Worm (Caenorhabditis elegans): ENCODE measurements around the gene Y81G3A.1.
"Not testable (repeated sequence)": the region's sequence is repeated elsewhere in the genome, so short reads cannot be mapped to it uniquely, and the experiment has no call there.

Y81G3A.1 gene

ce11 chrII:13096345-13096744, 12.6 kb upstream of the Y81G3A.1 start:
- TF ChIP-seq pes-1 (GFP tag; IDR thresholded peaks at IDR 0.05) (no peak), F13C5.2 (tag; optimal IDR thresholded peaks at IDR 0.05) (no peak), ceh-13 (GFP tag; optimal IDR thresholded peaks at IDR 0.05) (no peak), tbx-37 (GFP tag; conservative IDR thresholded peaks at IDR 0.05) (no peak), ceh-36 (tag; optimal IDR thresholded peaks at IDR 0.05) (no peak), ets-7 (tag; optimal IDR thresholded peaks at IDR 0.05) (no peak), hnd-1 (tag; optimal IDR thresholded peaks at IDR 0.05) (no peak), sea-1 (GFP tag; conservative IDR thresholded peaks at IDR 0.05) (no peak), tbx-11 (GFP tag; IDR thresholded peaks at IDR 0.05) (no peak), ama-1 (optimal IDR thresholded peaks at IDR 0.05) (no peak), hmbx-1 (tag; optimal IDR thresholded peaks at IDR 0.05) (no peak), hmg-4 (GFP tag; optimal IDR thresholded peaks at IDR 0.05) (no peak)

ce11 chrII:13091857-13092256, 8.1 kb upstream of the Y81G3A.1 start:
- TF ChIP-seq ceh-36 (tag; optimal IDR thresholded peaks at IDR 0.05), result no peak
- TF ChIP-seq scrt-1 (GFP tag; IDR thresholded peaks at IDR 0.05), result no peak
- no peak for TF ChIP-seq hmg-4 (GFP tag; optimal IDR thresholded peaks at IDR 0.05)
- no peak for TF ChIP-seq hnd-1 (tag; optimal IDR thresholded peaks at IDR 0.05)
- TF ChIP-seq tbx-11 (GFP tag; IDR thresholded peaks at IDR 0.05), result no peak
- TF ChIP-seq pes-1 (GFP tag; IDR thresholded peaks at IDR 0.05), result no peak
- TF ChIP-seq sea-1 (GFP tag; conservative IDR thresholded peaks at IDR 0.05), result no peak
- TF ChIP-seq ceh-13 (GFP tag; optimal IDR thresholded peaks at IDR 0.05), result no peak
- TF ChIP-seq hmbx-1 (tag; optimal IDR thresholded peaks at IDR 0.05), result no peak
- TF ChIP-seq ets-7 (tag; optimal IDR thresholded peaks at IDR 0.05), result no peak
- TF ChIP-seq aly-1 (tag; optimal IDR thresholded peaks at IDR 0.05), result no peak
- no peak for TF ChIP-seq flt-1 (GFP tag; IDR thresholded peaks at IDR 0.05)
- no peak for TF ChIP-seq tbx-37 (GFP tag; conservative IDR thresholded peaks at IDR 0.05)
- no peak for TF ChIP-seq F13C5.2 (tag; optimal IDR thresholded peaks at IDR 0.05)
- no peak for TF ChIP-seq B0310.2 (tag; optimal IDR thresholded peaks at IDR 0.05)
- TF ChIP-seq ama-1 (optimal IDR thresholded peaks at IDR 0.05), result no peak
- no peak for TF ChIP-seq tra-4 (tag; optimal IDR thresholded peaks at IDR 0.05)

ce11 chrII:13091123-13091522, 7.4 kb upstream of the Y81G3A.1 start, which contains the start of gene Y81G3A.4:
Gene Y81G3A.4, plus strand, starts transcription at chrII:13091423.
- TF ChIP-seq tra-4 (tag; optimal IDR thresholded peaks at IDR 0.05) (no peak), scrt-1 (GFP tag; IDR thresholded peaks at IDR 0.05) (no peak), pes-1 (GFP tag; IDR thresholded peaks at IDR 0.05) (no peak), ceh-13 (GFP tag; optimal IDR thresholded peaks at IDR 0.05) (no peak), hmbx-1 (tag; optimal IDR thresholded peaks at IDR 0.05) (no peak), tbx-37 (GFP tag; conservative IDR thresholded peaks at IDR 0.05) (no peak), aly-1 (tag; optimal IDR thresholded peaks at IDR 0.05) (no peak)

ce11 chrII:13085951-13086350, 2.2 kb upstream of the Y81G3A.1 start:
- TF ChIP-seq ceh-13 (GFP tag; optimal IDR thresholded peaks at IDR 0.05) (no peak), tra-4 (tag; optimal IDR thresholded peaks at IDR 0.05) (no peak), aly-1 (tag; optimal IDR thresholded peaks at IDR 0.05) (no peak), hmbx-1 (tag; optimal IDR thresholded peaks at IDR 0.05) (no peak), B0310.2 (tag; optimal IDR thresholded peaks at IDR 0.05) (no peak), tbx-37 (GFP tag; conservative IDR thresholded peaks at IDR 0.05) (no peak), ceh-36 (tag; optimal IDR thresholded peaks at IDR 0.05) (no peak), hmg-4 (GFP tag; optimal IDR thresholded peaks at IDR 0.05) (no peak), scrt-1 (GFP tag; IDR thresholded peaks at IDR 0.05) (no peak), F13C5.2 (tag; optimal IDR thresholded peaks at IDR 0.05) (no peak), sea-1 (GFP tag; conservative IDR thresholded peaks at IDR 0.05) (no peak), tbx-11 (GFP tag; IDR thresholded peaks at IDR 0.05) (no peak), pes-1 (GFP tag; IDR thresholded peaks at IDR 0.05) (no peak), ama-1 (optimal IDR thresholded peaks at IDR 0.05) (no peak)

ce11 chrII:13082403-13082802, 1.3 kb downstream of the Y81G3A.1 start, which contains the start of gene Y81G3A.6:
Gene Y81G3A.6, minus strand, starts transcription at chrII:13082503.
- not testable (repeated sequence) for TF ChIP-seq tbx-37 (GFP tag; conservative IDR thresholded peaks at IDR 0.05); hmbx-1 (tag; optimal IDR thresholded peaks at IDR 0.05); aly-1 (tag; optimal IDR thresholded peaks at IDR 0.05)

- TF ChIP-seq ceh-13 (GFP tag; optimal IDR thresholded peaks at IDR 0.05); flt-1 (GFP tag; IDR thresholded peaks at IDR 0.05); aly-1 (tag; optimal IDR thresholded peaks at IDR 0.05): not testable (repeated sequence)
Observed at ce11 chrII:13080607-13081006, 3.1 kb downstream of the Y81G3A.1 start, which contains the start of gene Y81G3A.2. Gene Y81G3A.2, plus strand, starts transcription at chrII:13080907.

ce11 chrII:13078848-13079428, 4.8 kb downstream of the Y81G3A.1 start, which contains the start of gene F42G4.6:
Gene F42G4.6, plus strand, starts transcription at chrII:13079378.
- no peak for TF ChIP-seq hmbx-1 (tag; optimal IDR thresholded peaks at IDR 0.05)
- TF ChIP-seq tbx-11 (GFP tag; IDR thresholded peaks at IDR 0.05), result no peak
- no peak for TF ChIP-seq ceh-36 (tag; optimal IDR thresholded peaks at IDR 0.05)
- no peak for TF ChIP-seq hmg-4 (GFP tag; optimal IDR thresholded peaks at IDR 0.05)
- TF ChIP-seq tra-4 (tag; optimal IDR thresholded peaks at IDR 0.05), result no peak
- no peak for TF ChIP-seq ceh-13 (GFP tag; optimal IDR thresholded peaks at IDR 0.05)
- TF ChIP-seq F13C5.2 (tag; optimal IDR thresholded peaks at IDR 0.05), result no peak
- no peak for TF ChIP-seq scrt-1 (GFP tag; IDR thresholded peaks at IDR 0.05)
- TF ChIP-seq aly-1 (tag; optimal IDR thresholded peaks at IDR 0.05), result no peak
- no peak for TF ChIP-seq sea-1 (GFP tag; conservative IDR thresholded peaks at IDR 0.05)
- no peak for TF ChIP-seq B0310.2 (tag; optimal IDR thresholded peaks at IDR 0.05)
- TF ChIP-seq hnd-1 (tag; optimal IDR thresholded peaks at IDR 0.05), result no peak
- no peak for TF ChIP-seq ama-1 (optimal IDR thresholded peaks at IDR 0.05)
- no peak for TF ChIP-seq flt-1 (GFP tag; IDR thresholded peaks at IDR 0.05)

ce11 chrII:13077746-13078145, 6.0 kb downstream of the Y81G3A.1 start:
- TF ChIP-seq scrt-1 (GFP tag; IDR thresholded peaks at IDR 0.05) (no peak), ets-7 (tag; optimal IDR thresholded peaks at IDR 0.05) (no peak), ceh-13 (GFP tag; optimal IDR thresholded peaks at IDR 0.05) (no peak), tbx-37 (GFP tag; conservative IDR thresholded peaks at IDR 0.05) (no peak), B0310.2 (tag; optimal IDR thresholded peaks at IDR 0.05) (no peak), sea-1 (GFP tag; conservative IDR thresholded peaks at IDR 0.05) (no peak), pes-1 (GFP tag; IDR thresholded peaks at IDR 0.05) (no peak), F13C5.2 (tag; optimal IDR thresholded peaks at IDR 0.05) (no peak), hmg-4 (GFP tag; optimal IDR thresholded peaks at IDR 0.05) (no peak), ceh-36 (tag; optimal IDR thresholded peaks at IDR 0.05) (no peak), tra-4 (tag; optimal IDR thresholded peaks at IDR 0.05) (no peak)

Data from whole organism, early embryonic.